Fruit fly (Drosophila melanogaster) whole organism, embryonic: ENCODE results near the gene Sps2.

Source experiments
- Ada2b ChIP-seq: fragments of 200-800 bp; sonication (Bioruptor generic); IDR thresholded peaks from 2 replicates; pipeline ENCODE4 v1.3.6; 2022; ENCODE audit warnings: missing biosample characterization, missing genetic modification characterization
- Atf-2 ChIP-seq: fragments of 200-800 bp; sonication (Bioruptor generic); optimal IDR thresholded peaks from 2 replicates; lab custom pipeline; 2016; ENCODE audit warnings: missing biosample characterization, missing genetic modification characterization
- Atf3 ChIP-seq: fragments of 200-800 bp; sonication (Bioruptor generic); optimal IDR thresholded peaks from 3 replicates; lab custom pipeline; 2016; ENCODE audit warnings: missing biosample characterization, missing genetic modification characterization
- B-H1 ChIP-seq: fragments of 200-800 bp; sonication (Bioruptor generic); IDR thresholded peaks from 3 replicates; pipeline ENCODE4 v1.3.6; 2022; ENCODE audit warnings: missing biosample characterization, missing genetic modification characterization
- CG13894 ChIP-seq: fragments of 200-800 bp; sonication (Bioruptor generic); optimal IDR thresholded peaks from 3 replicates; lab custom pipeline; 2018; ENCODE audit warnings: missing biosample characterization, mild to moderate bottlenecking, missing genetic modification characterization, moderate library complexity
- CG14050 ChIP-seq: fragments of 200-800 bp; sonication (Bioruptor generic); IDR thresholded peaks from 3 replicates; pipeline ENCODE4 v1.3.6; 2022; ENCODE audit warnings: missing biosample characterization, missing genetic modification characterization
- CG15269 ChIP-seq: fragments of 200-800 bp; sonication (Bioruptor generic); optimal IDR thresholded peaks from 2 replicates; lab custom pipeline; 2018; ENCODE audit warnings: missing biosample characterization, mild to moderate bottlenecking, missing genetic modification characterization, moderate library complexity
- CG15514 ChIP-seq: fragments of 200-800 bp; sonication (Bioruptor generic); optimal IDR thresholded peaks from 3 replicates; lab custom pipeline; 2017; ENCODE audit warnings: missing biosample characterization, missing genetic modification characterization, mild to moderate bottlenecking, moderate library complexity, missing genetic modification reagents
- CG15601 ChIP-seq: fragments of 200-800 bp; sonication (Bioruptor generic); optimal IDR thresholded peaks from 3 replicates; lab custom pipeline; 2019; ENCODE audit warnings: missing biosample characterization, mild to moderate bottlenecking, missing genetic modification characterization, moderate library complexity
- CG17385 ChIP-seq: fragments of 200-800 bp; sonication (Bioruptor generic); optimal IDR thresholded peaks from 3 replicates; lab custom pipeline; 2018; ENCODE audit warnings: missing biosample characterization, mild to moderate bottlenecking, missing genetic modification characterization
- CG17802 ChIP-seq: fragments of 200-800 bp; sonication (Bioruptor generic); optimal IDR thresholded peaks from 2 replicates; lab custom pipeline; 2018; ENCODE audit warnings: missing biosample characterization, mild to moderate bottlenecking, missing genetic modification characterization, moderate library complexity
- CG17912 ChIP-seq: fragments of 200-800 bp; sonication (Bioruptor generic); optimal IDR thresholded peaks from 2 replicates; lab custom pipeline; 2018; ENCODE audit warnings: missing biosample characterization, mild to moderate bottlenecking, missing genetic modification characterization
- CG2120 ChIP-seq: fragments of 200-800 bp; sonication (Bioruptor generic); optimal IDR thresholded peaks from 3 replicates; lab custom pipeline; 2016; ENCODE audit warnings: missing biosample characterization, missing genetic modification characterization
- CG2875 ChIP-seq: fragments of 200-800 bp; sonication (Bioruptor generic); optimal IDR thresholded peaks from 2 replicates; lab custom pipeline; 2017; ENCODE audit warnings: missing biosample characterization, mild to moderate bottlenecking, missing genetic modification characterization, missing genetic modification reagents
- CG30020 ChIP-seq: fragments of 200-800 bp; optimal IDR thresholded peaks from 2 replicates; lab custom pipeline; 2019; ENCODE audit warnings: missing biosample characterization, mild to moderate bottlenecking, missing genetic modification characterization, moderate library complexity
- CG33557 ChIP-seq: fragments of 200-800 bp; sonication (Bioruptor generic); optimal IDR thresholded peaks from 2 replicates; lab custom pipeline; 2019; ENCODE audit warnings: missing biosample characterization, mild to moderate bottlenecking, missing genetic modification characterization, moderate library complexity
- CG34376 ChIP-seq: fragments of 200-800 bp; sonication (Bioruptor generic); optimal IDR thresholded peaks from 2 replicates; lab custom pipeline; 2018; ENCODE audit warnings: missing biosample characterization, mild to moderate bottlenecking, missing genetic modification characterization
- CG3838 ChIP-seq: fragments of 200-800 bp; sonication (Bioruptor generic); optimal IDR thresholded peaks from 3 replicates; lab custom pipeline; 2016; ENCODE audit warnings: missing biosample characterization, missing genetic modification characterization
- CG4328 ChIP-seq: fragments of 200-800 bp; sonication (Bioruptor generic); optimal IDR thresholded peaks from 3 replicates; lab custom pipeline; 2017; ENCODE audit warnings: missing biosample characterization, missing genetic modification reagents, missing genetic modification characterization
- CG4730 ChIP-seq: fragments of 200-800 bp; sonication (Bioruptor generic); IDR thresholded peaks from 2 replicates; pipeline ENCODE4 v1.3.6; 2022; ENCODE audit warnings: missing biosample characterization, missing genetic modification characterization
- CG4854 ChIP-seq: fragments of 200-800 bp; sonication (Bioruptor generic); optimal IDR thresholded peaks from 2 replicates; lab custom pipeline; 2016; ENCODE audit warnings: missing biosample characterization, missing genetic modification characterization, inconsistent platforms
- CG5245 ChIP-seq: fragments of 200-800 bp; sonication (Bioruptor generic); optimal IDR thresholded peaks from 3 replicates; lab custom pipeline; 2016; ENCODE audit warnings: missing biosample characterization, missing genetic modification characterization
- CG6689 ChIP-seq: fragments of 200-800 bp; sonication (Bioruptor generic); IDR thresholded peaks from 2 replicates; pipeline ENCODE4 v1.3.6; 2022; ENCODE audit warnings: missing biosample characterization, missing genetic modification characterization
- CG7839 ChIP-seq: fragments of 200-800 bp; sonication (Bioruptor generic); optimal IDR thresholded peaks from 3 replicates; lab custom pipeline; 2018; ENCODE audit warnings: missing biosample characterization, mild to moderate bottlenecking, missing genetic modification characterization, moderate library complexity
- D ChIP-seq, 2 experiments: fragments of 200-800 bp in 1 of 2; fragments of >200 bp in 1 of 2; sonication (Bioruptor generic) in 1 of 2; optimal IDR thresholded peaks; 2 replicates in 1 of 2; 3 replicates in 1 of 2; lab custom pipeline; 2017; ENCODE audit warnings: mild to moderate bottlenecking in 1 of 2, missing biosample characterization in 1 of 2, missing genetic modification characterization in 1 of 2, missing genetic modification reagents in 1 of 2
- Drgx ChIP-seq: fragments of 200-800 bp; sonication (Bioruptor generic); IDR thresholded peaks from 2 replicates; pipeline ENCODE4 v1.3.6; 2022; ENCODE audit warnings: missing biosample characterization, missing genetic modification characterization
- Ets97D ChIP-seq: fragments of 200-800 bp; sonication (Bioruptor generic); optimal IDR thresholded peaks from 3 replicates; lab custom pipeline; 2016; ENCODE audit warnings: missing biosample characterization, missing genetic modification characterization
- Hmx ChIP-seq: fragments of 200-800 bp; sonication (Bioruptor generic); optimal IDR thresholded peaks from 2 replicates; lab custom pipeline; 2016; ENCODE audit warnings: missing biosample characterization, missing genetic modification characterization
- Myb ChIP-seq: fragments of 200-800 bp; sonication (Bioruptor generic); optimal IDR thresholded peaks from 2 replicates; lab custom pipeline; 2016; ENCODE audit warnings: missing biosample characterization, missing genetic modification characterization
- Neu2 ChIP-seq: fragments of 200-800 bp; sonication (Bioruptor generic); optimal IDR thresholded peaks from 3 replicates; lab custom pipeline; 2016; ENCODE audit warnings: missing biosample characterization, missing genetic modification characterization, borderline replicate concordance
- Poxn ChIP-seq: fragments of 200-800 bp; sonication (Bioruptor generic); IDR thresholded peaks from 2 replicates; pipeline ENCODE4 v1.3.6; 2022; ENCODE audit warnings: missing biosample characterization, missing genetic modification characterization
- Trl ChIP-seq, 3 experiments: fragments of >200 bp in 2 of 3; fragments of 200-800 bp in 1 of 3; sonication (Bioruptor generic) in 1 of 3; optimal IDR thresholded peaks; 2 replicates in 1 of 3; 3 replicates in 2 of 3; lab custom pipeline; 2016 to 2017; ENCODE audit warnings: missing biosample characterization in 1 of 3, missing genetic modification characterization in 1 of 3
- YL-1 ChIP-seq: fragments of 200-800 bp; sonication (Bioruptor generic); optimal IDR thresholded peaks from 3 replicates; lab custom pipeline; 2017; ENCODE audit warnings: missing biosample characterization, mild to moderate bottlenecking, missing genetic modification characterization
- ase ChIP-seq: fragments of 200-800 bp; sonication (Bioruptor generic); IDR thresholded peaks from 3 replicates; pipeline ENCODE4 v1.3.6; 2022; ENCODE audit warnings: missing biosample characterization, missing genetic modification characterization
- bigmax ChIP-seq: fragments of 200-800 bp; sonication (Bioruptor generic); optimal IDR thresholded peaks from 2 replicates; lab custom pipeline; 2018; ENCODE audit warnings: missing biosample characterization, mild to moderate bottlenecking, missing genetic modification characterization
- bsh ChIP-seq, 2 experiments: fragments of 200-800 bp; sonication (Bioruptor generic); optimal IDR thresholded peaks; 2 replicates each; lab custom pipeline; 2017 to 2018; ENCODE audit warnings: mild to moderate bottlenecking in 2 of 2, missing biosample characterization in 2 of 2, missing genetic modification characterization in 2 of 2, moderate library complexity in 1 of 2
- cad ChIP-seq: fragments of >200 bp; optimal IDR thresholded peaks from 2 replicates; lab custom pipeline; 2017; ENCODE audit warnings: missing biosample characterization, missing genetic modification characterization
- dmrt11E ChIP-seq: fragments of 200-800 bp; sonication (Bioruptor generic); optimal IDR thresholded peaks from 3 replicates; lab custom pipeline; 2018; ENCODE audit warnings: missing biosample characterization, mild to moderate bottlenecking, missing genetic modification characterization, moderate library complexity
- ems ChIP-seq: fragments of 200-800 bp; sonication (Bioruptor generic); optimal IDR thresholded peaks from 3 replicates; lab custom pipeline; 2016; ENCODE audit warnings: missing biosample characterization, missing genetic modification characterization
- fd96Cb ChIP-seq: fragments of 200-800 bp; sonication (Bioruptor generic); optimal IDR thresholded peaks from 2 replicates; lab custom pipeline; 2018; ENCODE audit warnings: missing biosample characterization, mild to moderate bottlenecking, missing genetic modification characterization, moderate library complexity
- hbn ChIP-seq: fragments of 200-800 bp; sonication (Bioruptor generic); IDR thresholded peaks from 2 replicates; pipeline ENCODE4 v1.3.6; 2022; ENCODE audit warnings: missing biosample characterization, missing genetic modification characterization; ENCODE audit not compliant: partially characterized antibody
- kni ChIP-seq: fragments of 200-800 bp; sonication (Bioruptor generic); optimal IDR thresholded peaks from 3 replicates; lab custom pipeline; 2017; ENCODE audit warnings: mild to moderate bottlenecking, missing biosample characterization, missing genetic modification reagents, missing genetic modification characterization
- mld ChIP-seq: fragments of 200-800 bp; sonication (Bioruptor generic); IDR thresholded peaks from 3 replicates; pipeline ENCODE4 v1.3.6; 2022; ENCODE audit warnings: missing biosample characterization, missing genetic modification characterization; ENCODE audit not compliant: partially characterized antibody
- sc ChIP-seq, 3 experiments: fragments of >200 bp in 2 of 3; fragments of 200-800 bp in 1 of 3; sonication (Bioruptor generic) in 1 of 3; optimal IDR thresholded peaks; 2 replicates in 2 of 3; 3 replicates in 1 of 3; lab custom pipeline; 2017; ENCODE audit warnings: mild to moderate bottlenecking in 1 of 3, missing biosample characterization in 1 of 3, missing genetic modification characterization in 1 of 3, missing genetic modification reagents in 1 of 3
- shn ChIP-seq: fragments of 200-800 bp; sonication (Bioruptor generic); optimal IDR thresholded peaks from 3 replicates; lab custom pipeline; 2016; ENCODE audit warnings: missing biosample characterization, missing genetic modification characterization
- sima ChIP-seq: fragments of 200-800 bp; sonication (Bioruptor generic); optimal IDR thresholded peaks from 2 replicates; lab custom pipeline; 2016; ENCODE audit warnings: missing biosample characterization, missing genetic modification characterization
- slp2 ChIP-seq: fragments of 200-800 bp; sonication (Bioruptor generic); optimal IDR thresholded peaks from 2 replicates; lab custom pipeline; 2016; ENCODE audit warnings: missing biosample characterization, missing genetic modification characterization
- sug ChIP-seq: fragments of 200-800 bp; optimal IDR thresholded peaks from 2 replicates; lab custom pipeline; 2019; ENCODE audit warnings: missing biosample characterization, mild to moderate bottlenecking, missing genetic modification characterization, moderate library complexity

Gene Sps2

dm6 chr2L:10381890-10382450, 39.6 kb downstream of the Sps2 start, which contains the start of gene CG5096 (continued):
- TF ChIP-seq slp2 (peak; percentile 47), bsh (GFP tag; optimal IDR thresholded peaks at IDR 0.05; lab: Kevin White, UChicago) (peak in 1 of 2 experiments; percentile 90), Drgx (peak; percentile 45; the same call in 1 of the 2 replicates), sc (optimal IDR thresholded peaks at IDR 0.05; lab: Kevin White, UChicago) (no peak), sc (GFP tag; optimal IDR thresholded peaks at IDR 0.05; lab: Kevin White, UChicago) (peak; percentile 51), CG4328 (GFP tag; lab: Kevin White, UChicago) (peak; percentile 62), CG15269 (tag; lab: Kevin White, UChicago) (peak; percentile 95), CG17802 (tag; lab: Kevin White, UChicago) (peak; percentile 45), mld (GFP tag; lab: Robert Waterston, UW) (no peak), CG7839 (peak; percentile 94), CG6689 (GFP tag; lab: Robert Waterston, UW) (peak; percentile 89), CG17912 (GFP tag; lab: Kevin White, UChicago) (peak; percentile 43), CG15601 (tag; lab: Kevin White, UChicago) (peak; percentile 83), Neu2 (no peak), ems (GFP tag; lab: Kevin White, UChicago) (peak; percentile 81), Atf3 (peak; percentile 37), Trl (optimal IDR thresholded peaks at IDR 0.05; lab: Kevin White, UChicago) (no peak), Trl (GFP tag; optimal IDR thresholded peaks at IDR 0.05; lab: Kevin White, UChicago) (peak; percentile 74), ase (GFP tag; lab: Robert Waterston, UW) (peak; percentile 77; the same call in 2 of the 3 replicates), CG3838 (GFP tag; lab: Kevin White, UChicago) (peak; percentile 49), CG2875 (GFP tag; lab: Kevin White, UChicago) (peak; percentile 59), Ada2b (peak; percentile 89), Atf-2 (peak; percentile 70), CG2120 (GFP tag; lab: Kevin White, UChicago) (peak; percentile 96), CG30020 (tag; lab: Kevin White, UChicago) (peak; percentile 46), YL-1 (GFP tag; lab: Kevin White, UChicago) (peak; percentile 35), shn (GFP tag; lab: Kevin White, UChicago) (peak; percentile 18), CG17385 (GFP tag; lab: Kevin White, UChicago) (peak; percentile 89), kni (no peak), CG4730 (peak; percentile 80), fd96Cb (tag; lab: Kevin White, UChicago) (peak; percentile 84), CG33557 (no peak), sima (GFP tag; lab: Kevin White, UChicago) (peak; percentile 15), Poxn (peak; percentile 52; the same call in 1 of the 2 replicates), Ets97D (GFP tag; lab: Kevin White, UChicago) (peak; percentile 50), CG34376 (peak; percentile 83), CG5245 (GFP tag; lab: Kevin White, UChicago) (peak; percentile 66), CG13894 (tag; lab: Kevin White, UChicago) (peak; percentile 96), Myb (GFP tag; lab: Kevin White, UChicago) (peak; percentile 68), CG4854 (peak; percentile 79), dmrt11E (tag; lab: Kevin White, UChicago) (peak; percentile 49), CG15514 (peak; percentile 85), B-H1 (GFP tag; lab: Robert Waterston, UW) (peak; percentile 85), Hmx (peak; percentile 69), D (optimal IDR thresholded peaks at IDR 0.05; lab: Kevin White, UChicago) (no peak), D (GFP tag; optimal IDR thresholded peaks at IDR 0.05; lab: Kevin White, UChicago) (peak; percentile 64), hbn (GFP tag; lab: Robert Waterston, UW) (no peak), bigmax (GFP tag; lab: Kevin White, UChicago) (peak; percentile 40), sug (tag; lab: Kevin White, UChicago) (peak; percentile 89), CG14050 (GFP tag; lab: Robert Waterston, UW) (peak; percentile 87), cad (GFP tag; lab: Kevin White, UChicago) (no peak)
